Fruit fly (Drosophila melanogaster) whole organism, embryonic: ENCODE data around the gene CG6878.

Source experiments
- Hr78 ChIP-seq, 2 experiments: fragments of 200-800 bp in 1 of 2; fragments of >200 bp in 1 of 2; sonication (Bioruptor generic) in 1 of 2; optimal IDR thresholded peaks; 2 replicates each; lab custom pipeline; 2017 to 2019; ENCODE audit warnings: missing biosample characterization in 2 of 2, missing genetic modification characterization in 2 of 2, mild to moderate bottlenecking in 1 of 2, moderate library complexity in 1 of 2
- jing ChIP-seq: fragments of 200-800 bp; sonication (Bioruptor generic); optimal IDR thresholded peaks from 2 replicates; lab custom pipeline; 2018; ENCODE audit warnings: missing biosample characterization, mild to moderate bottlenecking, missing genetic modification characterization

DNA sequence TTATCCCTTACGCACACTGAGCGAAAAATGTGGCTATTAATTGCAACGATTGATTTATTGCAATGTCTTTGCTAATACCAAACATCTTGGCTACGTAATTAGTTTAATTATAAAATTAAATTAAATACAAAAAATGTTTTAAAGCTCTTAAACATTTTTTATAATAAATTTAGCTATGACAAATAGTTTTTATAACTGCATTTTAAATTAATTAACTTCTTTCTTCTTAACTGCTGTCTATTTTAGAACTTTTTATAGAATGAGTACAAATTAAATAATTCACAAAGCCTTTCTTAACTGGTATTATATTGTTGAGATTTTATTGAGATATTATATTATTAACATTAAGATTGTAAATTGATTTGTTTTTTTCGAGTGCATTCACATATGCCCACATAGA lies 13.2 kb downstream of the CG6878 start:
- TF ChIP-seq jing (GFP tag; lab: Kevin White, UChicago) (no peak), Hr78 (GFP tag; optimal IDR thresholded peaks at IDR 0.05; lab: Kevin White, UChicago) (peak in 1 of 2 experiments; percentile 20)
